Fruit fly (Drosophila melanogaster) whole organism, embryonic: ENCODE results near the gene CG15930.

ENCODE experiments used
- Ada2b ChIP-seq: fragments of 200-800 bp; sonication (Bioruptor generic); IDR thresholded peaks from 2 replicates; pipeline ENCODE4 v1.3.6; 2022; ENCODE audit warnings: missing biosample characterization, missing genetic modification characterization
- Aef1 ChIP-seq: fragments of 200-800 bp; sonication (Bioruptor generic); IDR thresholded peaks from 3 replicates; pipeline ENCODE4 v1.3.6; 2022; ENCODE audit warnings: missing biosample characterization, missing genetic modification characterization
- Bdp1 ChIP-seq: fragments of 200-800 bp; sonication (Bioruptor generic); optimal IDR thresholded peaks from 3 replicates; lab custom pipeline; 2016; ENCODE audit warnings: missing biosample characterization, missing genetic modification characterization
- CG10209 ChIP-seq: fragments of 200-800 bp; sonication (Bioruptor generic); optimal IDR thresholded peaks from 3 replicates; lab custom pipeline; 2017; ENCODE audit warnings: missing biosample characterization, mild to moderate bottlenecking, missing genetic modification characterization, missing genetic modification reagents
- CG11093 ChIP-seq: fragments of 200-800 bp; sonication (Bioruptor generic); IDR thresholded peaks from 3 replicates; pipeline ENCODE4 v1.3.6; 2022; ENCODE audit warnings: missing biosample characterization, missing genetic modification characterization
- CG11696 ChIP-seq: fragments of 200-800 bp; sonication (Bioruptor generic); IDR thresholded peaks from 2 replicates; pipeline ENCODE4 v1.3.6; 2022; ENCODE audit warnings: missing biosample characterization, missing genetic modification characterization
- CG12659 ChIP-seq: fragments of 200-800 bp; sonication (Bioruptor generic); optimal IDR thresholded peaks from 3 replicates; lab custom pipeline; 2017; ENCODE audit warnings: mild to moderate bottlenecking, missing biosample characterization, missing genetic modification reagents, missing genetic modification characterization
- CG13424 ChIP-seq: fragments of 200-800 bp; sonication (Bioruptor generic); optimal IDR thresholded peaks from 2 replicates; lab custom pipeline; 2019; ENCODE audit warnings: missing biosample characterization, mild to moderate bottlenecking, missing genetic modification characterization, moderate library complexity
- CG15073 ChIP-seq: fragments of 200-800 bp; sonication (Bioruptor generic); optimal IDR thresholded peaks from 2 replicates; lab custom pipeline; 2016; ENCODE audit warnings: missing biosample characterization, missing genetic modification characterization
- CG15479 ChIP-seq: fragments of 200-800 bp; sonication (Bioruptor generic); optimal IDR thresholded peaks from 3 replicates; lab custom pipeline; 2019; ENCODE audit warnings: missing biosample characterization, mild to moderate bottlenecking, missing genetic modification characterization, moderate library complexity
- CG15601 ChIP-seq: fragments of 200-800 bp; sonication (Bioruptor generic); optimal IDR thresholded peaks from 3 replicates; lab custom pipeline; 2019; ENCODE audit warnings: missing biosample characterization, mild to moderate bottlenecking, missing genetic modification characterization, moderate library complexity
- CG17829 ChIP-seq: fragments of 200-800 bp; optimal IDR thresholded peaks from 2 replicates; lab custom pipeline; 2019; ENCODE audit warnings: missing biosample characterization, mild to moderate bottlenecking, missing genetic modification characterization, moderate library complexity
- CG17912 ChIP-seq: fragments of 200-800 bp; sonication (Bioruptor generic); optimal IDR thresholded peaks from 2 replicates; lab custom pipeline; 2018; ENCODE audit warnings: missing biosample characterization, mild to moderate bottlenecking, missing genetic modification characterization
- CG18764 ChIP-seq: fragments of 200-800 bp; sonication (Bioruptor generic); optimal IDR thresholded peaks from 3 replicates; lab custom pipeline; 2016; ENCODE audit warnings: missing biosample characterization, missing genetic modification characterization
- CG32772 ChIP-seq: fragments of 200-800 bp; sonication (Bioruptor generic); IDR thresholded peaks from 2 replicates; pipeline ENCODE4 v1.3.6; 2022; ENCODE audit warnings: missing biosample characterization, missing genetic modification characterization
- CG34376 ChIP-seq: fragments of 200-800 bp; sonication (Bioruptor generic); optimal IDR thresholded peaks from 2 replicates; lab custom pipeline; 2018; ENCODE audit warnings: missing biosample characterization, mild to moderate bottlenecking, missing genetic modification characterization
- CG4730 ChIP-seq: fragments of 200-800 bp; sonication (Bioruptor generic); IDR thresholded peaks from 2 replicates; pipeline ENCODE4 v1.3.6; 2022; ENCODE audit warnings: missing biosample characterization, missing genetic modification characterization
- CG5953 ChIP-seq: fragments of 200-800 bp; sonication (Bioruptor generic); IDR thresholded peaks from 2 replicates; pipeline ENCODE4 v1.3.6; 2022; ENCODE audit warnings: missing biosample characterization, missing genetic modification characterization
- CG6175 ChIP-seq: fragments of 200-800 bp; sonication (Bioruptor generic); IDR thresholded peaks from 3 replicates; pipeline ENCODE4 v1.3.6; 2022; ENCODE audit warnings: missing biosample characterization, missing genetic modification characterization
- Dip2 ChIP-seq: fragments of 200-800 bp; sonication (Bioruptor generic); IDR thresholded peaks from 2 replicates; pipeline ENCODE4 v1.3.6; 2022; ENCODE audit warnings: missing biosample characterization, missing genetic modification characterization
- Dll ChIP-seq: fragments of 200-800 bp; sonication (Bioruptor generic); IDR thresholded peaks from 4 replicates; pipeline ENCODE4 v1.3.6; 2022; ENCODE audit warnings: missing biosample characterization, missing genetic modification characterization; ENCODE audit not compliant: partially characterized antibody
- Doc2 ChIP-seq: fragments of 200-800 bp; sonication (Bioruptor generic); IDR thresholded peaks from 2 replicates; pipeline ENCODE4 v1.3.6; 2022; ENCODE audit warnings: missing biosample characterization, missing genetic modification characterization
- ERR ChIP-seq: fragments of 200-800 bp; sonication (Bioruptor generic); optimal IDR thresholded peaks from 2 replicates; lab custom pipeline; 2016; ENCODE audit warnings: missing biosample characterization, missing genetic modification characterization
- Ets65A ChIP-seq: fragments of 200-800 bp; sonication (Bioruptor generic); peaks from one replicate; lab custom pipeline; 2016; ENCODE audit warnings: missing biosample characterization, missing genetic modification characterization
- HHEX ChIP-seq: fragments of 200-800 bp; sonication (Bioruptor generic); optimal IDR thresholded peaks from 3 replicates; lab custom pipeline; 2017; ENCODE audit warnings: missing biosample characterization, mild to moderate bottlenecking, missing genetic modification characterization, missing genetic modification reagents
- HLH3B ChIP-seq: fragments of 200-800 bp; sonication (Bioruptor generic); IDR thresholded peaks from 2 replicates; pipeline ENCODE4 v1.3.6; 2022; ENCODE audit warnings: missing biosample characterization, missing genetic modification characterization
- Sry-β ChIP-seq: fragments of 200-800 bp; sonication (Bioruptor generic); optimal IDR thresholded peaks from 2 replicates; lab custom pipeline; 2018; ENCODE audit warnings: missing biosample characterization, mild to moderate bottlenecking, missing genetic modification characterization, moderate library complexity
- Taf1 ChIP-seq: fragments of 200-800 bp; sonication (Bioruptor generic); IDR thresholded peaks from 2 replicates; pipeline ENCODE4 v1.3.6; 2022; ENCODE audit warnings: missing biosample characterization, missing genetic modification characterization
- Tbp ChIP-seq: fragments of >200 bp; optimal IDR thresholded peaks from 2 replicates; lab custom pipeline; 2018; ENCODE audit warnings: missing biosample characterization, missing genetic modification characterization
- YL-1 ChIP-seq: fragments of 200-800 bp; sonication (Bioruptor generic); optimal IDR thresholded peaks from 3 replicates; lab custom pipeline; 2017; ENCODE audit warnings: missing biosample characterization, mild to moderate bottlenecking, missing genetic modification characterization
- bcd ChIP-seq: fragments of 200-800 bp; sonication (Bioruptor generic); optimal IDR thresholded peaks from 2 replicates; lab custom pipeline; 2017; ENCODE audit warnings: missing biosample characterization, mild to moderate bottlenecking, missing genetic modification characterization
- cas ChIP-seq: fragments of 200-800 bp; sonication (Bioruptor generic); IDR thresholded peaks from 2 replicates; pipeline ENCODE4 v1.3.6; 2022; ENCODE audit warnings: missing biosample characterization, missing genetic modification characterization
- crp ChIP-seq, 2 experiments: fragments of 200-800 bp; sonication (Bioruptor generic); optimal IDR thresholded peaks; 2 replicates in 1 of 2; 3 replicates in 1 of 2; lab custom pipeline; 2017; ENCODE audit warnings: missing biosample characterization in 2 of 2, missing genetic modification characterization in 2 of 2, mild to moderate bottlenecking in 1 of 2, moderate library complexity in 1 of 2
- emc ChIP-seq: fragments of 200-800 bp; sonication (Bioruptor generic); optimal IDR thresholded peaks from 2 replicates; lab custom pipeline; 2016; ENCODE audit warnings: missing biosample characterization, missing genetic modification characterization
- eve ChIP-seq, 2 experiments: fragments of >200 bp; optimal IDR thresholded peaks; 2 replicates each; lab custom pipeline; 2017; ENCODE audit warnings: missing biosample characterization in 2 of 2, missing genetic modification characterization in 2 of 2
- fd3F ChIP-seq: fragments of 200-800 bp; sonication (Bioruptor generic); optimal IDR thresholded peaks from 2 replicates; lab custom pipeline; 2018; ENCODE audit warnings: missing biosample characterization, mild to moderate bottlenecking, missing genetic modification characterization, moderate library complexity
- grn ChIP-seq: fragments of 200-800 bp; sonication (Bioruptor generic); optimal IDR thresholded peaks from 3 replicates; lab custom pipeline; 2017; ENCODE audit warnings: missing biosample characterization, missing genetic modification characterization
- gro ChIP-seq: fragments of 200-800 bp; sonication (Bioruptor generic); optimal IDR thresholded peaks from 2 replicates; lab custom pipeline; 2016; ENCODE audit warnings: missing biosample characterization, missing genetic modification characterization
- h ChIP-seq: fragments of >200 bp; optimal IDR thresholded peaks from 2 replicates; lab custom pipeline; 2017
- inv ChIP-seq: fragments of 200-800 bp; sonication (Bioruptor generic); IDR thresholded peaks from 2 replicates; pipeline ENCODE4 v1.3.6; 2022; ENCODE audit warnings: missing biosample characterization, missing genetic modification characterization; ENCODE audit not compliant: partially characterized antibody
- kah ChIP-seq: fragments of 200-800 bp; sonication (Bioruptor generic); optimal IDR thresholded peaks from 2 replicates; lab custom pipeline; 2018; ENCODE audit warnings: missing biosample characterization, mild to moderate bottlenecking, missing genetic modification characterization
- mirr ChIP-seq: fragments of 200-800 bp; sonication (Bioruptor generic); optimal IDR thresholded peaks from 3 replicates; lab custom pipeline; 2018; ENCODE audit warnings: missing biosample characterization, mild to moderate bottlenecking, missing genetic modification characterization
- pita ChIP-seq: fragments of 200-800 bp; sonication (Bioruptor generic); optimal IDR thresholded peaks from 2 replicates; lab custom pipeline; 2017; ENCODE audit warnings: missing biosample characterization, mild to moderate bottlenecking, missing genetic modification characterization
- pros ChIP-seq: fragments of 200-800 bp; sonication (Bioruptor generic); optimal IDR thresholded peaks from 3 replicates; lab custom pipeline; 2019; ENCODE audit warnings: missing biosample characterization, mild to moderate bottlenecking, missing genetic modification characterization, moderate library complexity
- psq ChIP-seq: fragments of 200-800 bp; sonication (Bioruptor generic); optimal IDR thresholded peaks from 2 replicates; lab custom pipeline; 2017; ENCODE audit warnings: missing biosample characterization, missing genetic modification characterization
- pum ChIP-seq: fragments of 200-800 bp; sonication (Bioruptor generic); optimal IDR thresholded peaks from 2 replicates; lab custom pipeline; 2016; ENCODE audit warnings: missing biosample characterization, missing genetic modification characterization
- rib ChIP-seq: fragments of 200-800 bp; sonication (Bioruptor generic); IDR thresholded peaks from 2 replicates; pipeline ENCODE4 v1.3.6; 2022; ENCODE audit warnings: missing biosample characterization, missing genetic modification characterization
- sima ChIP-seq: fragments of 200-800 bp; sonication (Bioruptor generic); optimal IDR thresholded peaks from 2 replicates; lab custom pipeline; 2016; ENCODE audit warnings: missing biosample characterization, missing genetic modification characterization
- stwl ChIP-seq: fragments of 200-800 bp; sonication (Bioruptor generic); optimal IDR thresholded peaks from 3 replicates; lab custom pipeline; 2018; ENCODE audit warnings: missing biosample characterization, mild to moderate bottlenecking, missing genetic modification characterization, moderate library complexity
- toy ChIP-seq: fragments of 200-800 bp; sonication (Bioruptor generic); IDR thresholded peaks from 2 replicates; pipeline ENCODE4 v1.3.6; 2022; ENCODE audit warnings: missing biosample characterization, missing genetic modification characterization
- ttk ChIP-seq: fragments of 200-800 bp; sonication (Bioruptor generic); IDR thresholded peaks from 2 replicates; pipeline ENCODE4 v2.1.2; 2022; ENCODE audit warnings: missing biosample characterization, missing genetic modification characterization
- usp ChIP-seq: fragments of >200 bp; optimal IDR thresholded peaks from 2 replicates; lab custom pipeline; 2017; ENCODE audit warnings: missing biosample characterization, missing genetic modification characterization
- zfh1 ChIP-seq: fragments of 200-800 bp; sonication (Bioruptor generic); IDR thresholded peaks from 3 replicates; pipeline ENCODE4 v1.3.6; 2022; ENCODE audit warnings: missing biosample characterization, missing genetic modification characterization

Gene CG15930

DNA sequence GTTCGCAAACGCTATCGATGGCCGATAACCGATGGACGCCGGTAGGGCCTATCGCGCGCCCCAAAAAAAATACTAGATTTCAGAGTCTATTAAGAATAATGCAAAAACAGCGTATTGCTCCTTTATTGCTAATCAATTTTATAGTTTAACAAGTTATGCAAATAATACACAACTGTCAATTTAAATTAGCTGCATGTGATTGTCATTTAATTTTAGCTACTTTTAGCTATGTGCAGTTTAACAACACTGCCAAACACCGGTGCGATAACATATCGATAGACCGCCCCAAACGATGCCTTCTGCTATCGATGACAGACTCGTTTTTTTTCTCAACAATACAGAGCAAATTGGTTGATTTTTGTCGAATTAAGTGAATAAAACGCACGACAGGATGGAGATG is 8.1 kb downstream of the CG15930 start, which contains the start of the genes Cdk7 and snf (continued):
- TF ChIP-seq kah (GFP tag; lab: Kevin White, UChicago) (no peak), CG15479 (no peak), mirr (no peak), Ets65A (GFP tag; lab: Kevin White, UChicago) (peak; percentile 89), cas (GFP tag; lab: Robert Waterston, UW) (no peak), pros (GFP tag; lab: Kevin White, UChicago) (no peak), Tbp (GFP tag; lab: Kevin White, UChicago) (no peak), usp (no peak), CG10209 (GFP tag; lab: Kevin White, UChicago) (peak; percentile 12), CG6175 (GFP tag; lab: Robert Waterston, UW) (no peak), HLH3B (GFP tag; lab: Robert Waterston, UW) (0 out of 2 replicates have a peak, but pooled peaks have one; percentile 15), fd3F (GFP tag; lab: Kevin White, UChicago) (no peak), bcd (GFP tag; lab: Kevin White, UChicago) (peak; percentile 20), Dll (GFP tag; lab: Robert Waterston, UW) (peak; percentile 92), Ada2b (GFP tag; lab: Robert Waterston, UW) (no peak), pum (GFP tag; lab: Kevin White, UChicago) (peak; percentile 20), CG17829 (tag; lab: Kevin White, UChicago) (peak; percentile 24), rib (GFP tag; lab: Robert Waterston, UW) (no peak), CG15073 (GFP tag; lab: Kevin White, UChicago) (no peak), sima (no peak), Doc2 (no peak), Sry-β (GFP tag; lab: Kevin White, UChicago) (peak; percentile 74), Aef1 (no peak), inv (GFP tag; lab: Robert Waterston, UW) (peak; percentile 82), grn (no peak), gro (GFP tag; lab: Kevin White, UChicago) (no peak), emc (no peak), CG17912 (GFP tag; lab: Kevin White, UChicago) (no peak), toy (no peak), CG34376 (no peak), CG13424 (tag; lab: Kevin White, UChicago) (peak; percentile 26), Dip2 (GFP tag; lab: Robert Waterston, UW) (no peak), zfh1 (peak; percentile 65; the same call in 2 of the 3 replicates), HHEX (no peak), CG11696 (GFP tag; lab: Robert Waterston, UW) (no peak), CG11093 (GFP tag; lab: Robert Waterston, UW) (no peak), CG15601 (peak; percentile 20), YL-1 (GFP tag; lab: Kevin White, UChicago) (peak; percentile 58), Taf1 (no peak), ERR (GFP tag; lab: Kevin White, UChicago) (peak; percentile 11), CG32772 (GFP tag; lab: Robert Waterston, UW) (no peak; the same call in 1 of the 2 replicates), Bdp1 (GFP tag; lab: Kevin White, UChicago) (no peak), pita (no peak), CG4730 (no peak), eve (GFP tag; optimal IDR thresholded peaks at IDR 0.05; lab: Kevin White, UChicago) (no peak), stwl (tag; lab: Kevin White, UChicago) (peak; percentile 80), ttk (GFP tag; lab: Robert Waterston, UW) (no peak), crp (GFP tag; optimal IDR thresholded peaks at IDR 0.05; lab: Kevin White, UChicago) (peak in 1 of 2 experiments; percentile 5), h (no peak), CG12659 (GFP tag; lab: Kevin White, UChicago) (peak; percentile 66), CG18764 (GFP tag; lab: Kevin White, UChicago) (peak; percentile 83), CG5953 (no peak), psq (no peak)
